Fruit fly (Drosophila melanogaster) whole organism, adult: ENCODE data around the gene CG42590.

Source experiments
- Hr96 ChIP-seq: fragments of 200-800 bp; sonication (Bioruptor generic); optimal IDR thresholded peaks from 2 replicates; lab custom pipeline; 2016; ENCODE audit warnings: missing biosample characterization, missing genetic modification characterization
- bab1 ChIP-seq: fragments of 200-800 bp; sonication (Bioruptor generic); optimal IDR thresholded peaks from 3 replicates; lab custom pipeline; 2019; ENCODE audit warnings: missing biosample characterization, mild to moderate bottlenecking, missing genetic modification characterization, moderate library complexity

- TF ChIP-seq bab1 (no peak), Hr96 (GFP tag; lab: Kevin White, UChicago) (no peak)
Measured at dm6 chr3L:8027212-8027611, 41.9 kb downstream of the CG42590 start.
